Worm (Caenorhabditis elegans) whole organism, L4/young adult: ENCODE data around the gene D1079.1.

ENCODE experiments used
- W03F9.2 ChIP-seq: fragments of 150-350 bp; optimal IDR thresholded peaks from 2 replicates; lab custom pipeline; 2014; ENCODE audit warnings: missing biosample characterization, missing genetic modification characterization
- dao-5 ChIP-seq: sonication (generic microtip); optimal IDR thresholded peaks from 2 replicates; lab custom pipeline; 2016; ENCODE audit warnings: missing genotype, missing genetic modification characterization, moderate library complexity, missing compliant biosample characterization
- him-1 ChIP-seq: sonication (generic microtip); optimal IDR thresholded peaks from 2 replicates; lab custom pipeline; 2016; ENCODE audit warnings: missing genotype, missing genetic modification reagents, missing genetic modification characterization, missing compliant biosample characterization

Gene D1079.1

ce11 chrX:4410280-4410911 lies 7.4 kb downstream of the D1079.1 start:
- no peak for TF ChIP-seq dao-5 (tag; lab: Kevin White, UChicago)
- TF ChIP-seq W03F9.2 (tag; lab: Kevin White, UChicago) = no peak
- TF ChIP-seq him-1 (tag; lab: Kevin White, UChicago) = no peak

ce11 chrX:4413206-4413605 lies 10.3 kb downstream of the D1079.1 start:
- TF ChIP-seq W03F9.2 (tag; lab: Kevin White, UChicago) (no peak), him-1 (tag; lab: Kevin White, UChicago) (no peak), dao-5 (tag; lab: Kevin White, UChicago) (no peak)

DNA sequence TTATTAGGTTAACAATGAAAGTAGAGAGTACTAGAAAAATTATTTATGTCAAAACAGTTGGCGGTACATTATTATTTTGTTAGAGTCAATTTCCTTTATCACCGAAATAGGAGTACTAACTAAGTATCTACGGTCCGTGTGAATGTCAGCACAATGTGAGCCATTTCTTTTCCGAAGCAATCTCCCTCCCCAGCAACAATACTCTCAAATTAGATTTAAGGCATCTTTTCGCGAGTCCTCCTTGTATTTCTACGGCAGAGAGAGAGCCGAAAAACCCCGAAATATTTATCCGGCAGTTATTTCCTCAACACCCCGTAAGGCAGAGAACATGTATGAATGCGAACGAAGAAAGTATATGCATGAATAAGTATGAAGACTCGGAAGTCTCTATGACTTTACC lies 12.3 kb downstream of the D1079.1 start:
- TF ChIP-seq W03F9.2 (tag; lab: Kevin White, UChicago) (no peak), dao-5 (tag; lab: Kevin White, UChicago) (no peak), him-1 (tag; lab: Kevin White, UChicago) (no peak)

ce11 chrX:4418751-4419150 lies 15.8 kb downstream of the D1079.1 start, which contains the start of gene dop-1:
dop-1 (minus strand) TSS chrX:4418851.
- TF ChIP-seq him-1 (tag; lab: Kevin White, UChicago) = no peak
- no peak for TF ChIP-seq W03F9.2 (tag; lab: Kevin White, UChicago)
- no peak for TF ChIP-seq dao-5 (tag; lab: Kevin White, UChicago)

DNA sequence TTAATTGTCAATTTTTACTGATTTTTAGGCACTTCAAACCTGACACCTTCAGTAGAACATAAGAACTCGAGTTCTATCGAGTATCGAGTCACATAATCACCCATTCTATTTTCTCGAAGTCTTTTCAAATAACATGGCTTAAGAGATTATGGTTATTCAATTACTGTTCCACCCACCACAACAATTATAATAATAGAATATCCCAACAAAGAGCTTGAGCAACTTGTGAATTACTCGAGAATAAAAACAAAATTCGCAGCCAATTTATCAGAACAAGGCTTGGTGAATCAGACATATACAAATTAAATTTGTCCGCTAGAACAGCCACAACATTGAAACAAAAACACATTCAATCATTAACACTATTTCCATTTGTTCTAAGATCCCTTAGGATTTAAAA lies 21.3 kb downstream of the D1079.1 start:
- TF ChIP-seq him-1 (tag; lab: Kevin White, UChicago) (no peak), dao-5 (tag; lab: Kevin White, UChicago) (no peak), W03F9.2 (tag; lab: Kevin White, UChicago) (no peak)

ce11 chrX:4426496-4426895 lies 23.5 kb downstream of the D1079.1 start:
- TF ChIP-seq W03F9.2 (tag; lab: Kevin White, UChicago) (no peak), him-1 (tag; lab: Kevin White, UChicago) (no peak), dao-5 (tag; lab: Kevin White, UChicago) (no peak)

ce11 chrX:4427387-4427786 lies 24.4 kb downstream of the D1079.1 start:
- TF ChIP-seq W03F9.2 (tag; lab: Kevin White, UChicago) = no peak
- TF ChIP-seq him-1 (tag; lab: Kevin White, UChicago) = no peak
- TF ChIP-seq dao-5 (tag; lab: Kevin White, UChicago) = no peak

DNA sequence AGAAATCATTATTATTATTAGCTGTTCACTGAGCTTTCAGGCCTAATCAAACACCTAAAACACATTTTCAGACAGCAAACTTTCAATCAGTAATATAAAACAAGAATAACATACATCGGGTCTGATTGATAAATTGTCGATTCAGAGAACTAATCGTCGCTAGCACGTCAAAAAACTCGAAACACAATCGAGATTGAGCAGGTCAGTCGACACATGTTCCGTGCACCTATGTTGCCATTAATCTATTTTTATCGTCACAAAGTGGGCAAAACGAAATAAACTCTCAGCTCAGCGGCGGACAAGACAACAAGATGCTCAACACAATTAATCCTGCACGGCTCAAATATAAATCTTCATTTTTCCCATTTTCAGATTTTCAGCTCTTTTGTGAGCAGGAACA lies 26.4 kb downstream of the D1079.1 start:
- no peak for TF ChIP-seq dao-5 (tag; lab: Kevin White, UChicago)

DNA sequence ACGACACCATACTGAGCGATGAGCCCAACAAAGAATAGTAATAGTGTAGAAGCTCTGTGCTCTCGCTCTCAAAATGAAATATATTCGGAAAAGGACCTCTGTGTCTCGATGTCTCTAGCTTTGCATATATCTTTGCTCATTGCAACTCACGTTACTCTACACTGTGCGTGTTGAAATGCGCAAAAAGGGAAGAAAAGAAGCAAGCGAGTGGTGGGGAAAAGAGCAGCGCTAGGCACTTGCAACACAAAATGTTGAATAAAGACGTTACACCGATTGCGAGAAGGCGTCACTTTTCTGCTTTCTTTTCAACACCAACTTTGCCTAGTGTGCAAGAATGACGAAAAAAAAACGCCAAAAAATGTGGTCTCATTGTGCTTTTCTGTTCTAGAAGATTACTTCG lies 31.6 kb downstream of the D1079.1 start:
- TF ChIP-seq dao-5 (tag; lab: Kevin White, UChicago) = no peak
- TF ChIP-seq him-1 (tag; lab: Kevin White, UChicago) = no peak
- TF ChIP-seq W03F9.2 (tag; lab: Kevin White, UChicago) = no peak

DNA sequence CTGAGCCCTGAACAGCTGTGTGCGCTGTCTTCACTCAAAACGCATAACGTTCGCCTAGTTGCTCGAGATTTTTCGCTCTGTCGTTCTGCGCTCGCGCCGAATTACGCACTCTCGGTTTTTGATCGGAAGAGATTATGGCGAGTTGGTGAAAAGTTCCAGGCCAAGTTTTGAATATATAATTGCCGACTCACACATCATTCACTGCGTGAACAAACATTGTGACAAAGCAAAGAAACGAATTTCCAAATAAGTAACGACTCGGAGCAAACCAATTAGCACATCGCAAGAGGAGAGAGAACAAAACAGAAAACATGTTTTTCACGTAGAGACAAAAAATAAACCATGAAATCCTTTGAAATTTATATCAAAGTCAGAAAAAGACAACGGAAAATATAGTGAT lies 32.4 kb downstream of the D1079.1 start:
- TF ChIP-seq him-1 (tag; lab: Kevin White, UChicago) = no peak
- no peak for TF ChIP-seq W03F9.2 (tag; lab: Kevin White, UChicago)
- no peak for TF ChIP-seq dao-5 (tag; lab: Kevin White, UChicago)

DNA sequence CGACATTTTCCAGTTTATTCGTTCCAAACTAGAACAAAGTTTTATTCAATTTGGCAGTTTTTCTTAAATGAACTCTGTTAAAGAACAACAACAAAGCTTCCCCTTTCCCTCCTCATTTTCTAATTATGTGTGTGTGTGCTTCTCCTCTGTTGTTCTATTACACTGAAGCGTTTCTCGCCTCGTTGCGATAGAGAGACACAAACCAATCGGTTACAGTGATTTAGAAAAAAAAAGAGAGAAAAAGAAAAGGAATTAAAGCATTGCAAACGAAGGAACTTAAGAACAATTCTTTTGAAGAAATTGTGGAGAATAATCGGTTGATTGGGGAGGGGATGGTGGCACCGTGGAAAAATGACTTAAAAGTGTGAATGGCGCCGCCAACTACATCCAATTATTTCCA lies 34.6 kb downstream of the D1079.1 start, which contains the start of gene cest-26:
TSS of gene cest-26 (minus strand) at position 101 of the 400 bp plus-strand sequence.
- TF ChIP-seq W03F9.2 (tag; lab: Kevin White, UChicago) (no peak), him-1 (tag; lab: Kevin White, UChicago) (no peak), dao-5 (tag; lab: Kevin White, UChicago) (no peak)

- TF ChIP-seq dao-5 (tag; lab: Kevin White, UChicago) = no peak
- no peak for TF ChIP-seq W03F9.2 (tag; lab: Kevin White, UChicago)
These were observed 35.9 kb downstream of the D1079.1 start for ce11 chrX:4438823-4439222.

ce11 chrX:4439616-4440015 lies 36.7 kb downstream of the D1079.1 start:
- no peak for TF ChIP-seq W03F9.2 (tag; lab: Kevin White, UChicago)
- no peak for TF ChIP-seq him-1 (tag; lab: Kevin White, UChicago)
- TF ChIP-seq dao-5 (tag; lab: Kevin White, UChicago) = no peak

- TF ChIP-seq dao-5 (tag; lab: Kevin White, UChicago) (no peak), him-1 (tag; lab: Kevin White, UChicago) (no peak), W03F9.2 (tag; lab: Kevin White, UChicago) (no peak)
These were observed 37.7 kb downstream of the D1079.1 start, which contains the start of gene F15A8.1 for ce11 chrX:4440641-4441040. F15A8.1 (plus strand) TSS chrX:4440941.
